Worm (Caenorhabditis elegans): ENCODE results near the gene trmt-10C.2.

DNA sequence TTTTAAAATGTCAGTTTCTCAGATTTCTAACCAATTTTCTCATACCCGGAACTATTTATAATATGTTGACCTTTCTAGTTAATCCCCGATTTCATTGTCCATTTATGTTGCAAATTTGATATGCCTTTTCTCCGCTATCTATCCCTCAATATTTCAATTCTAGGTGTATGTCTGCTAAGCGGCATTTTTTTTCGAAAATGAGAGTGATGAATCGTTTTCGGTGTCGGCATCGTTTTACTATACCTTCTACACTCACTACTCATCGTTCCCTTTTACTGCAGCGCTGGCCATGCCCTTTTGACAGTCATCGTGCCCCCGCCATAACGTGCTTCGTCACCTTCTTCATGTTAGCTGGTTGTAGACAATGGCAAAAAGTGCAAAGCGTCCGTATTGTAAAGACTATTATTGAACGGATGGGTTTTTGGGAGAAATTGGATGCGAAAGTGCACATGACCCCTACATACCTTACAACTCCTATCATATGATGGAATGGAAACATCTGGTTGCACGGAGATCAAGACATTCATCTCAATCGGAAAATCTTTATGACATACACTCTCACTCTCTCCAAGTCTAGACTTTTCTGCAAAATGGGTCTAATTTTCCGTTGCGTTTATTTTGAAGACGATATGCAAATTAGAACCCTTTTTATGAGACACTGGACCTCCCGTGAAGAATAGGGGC, 13.2 kb downstream of the trmt-10C.2 start:
- TF ChIP-seq ceh-13 (GFP tag; optimal IDR thresholded peaks at IDR 0.05) (no peak), scrt-1 (GFP tag; IDR thresholded peaks at IDR 0.05) (no peak), B0310.2 (tag; optimal IDR thresholded peaks at IDR 0.05) (no peak), F13C5.2 (tag; optimal IDR thresholded peaks at IDR 0.05) (no peak), pes-1 (GFP tag; IDR thresholded peaks at IDR 0.05) (no peak), ama-1 (optimal IDR thresholded peaks at IDR 0.05) (no peak)
